Worm (Caenorhabditis elegans) whole organism, L4/young adult: ENCODE data around the gene T14B4.9.

Source experiments
- W03F9.2 ChIP-seq: fragments of 150-350 bp; optimal IDR thresholded peaks from 2 replicates; lab custom pipeline; 2014; ENCODE audit warnings: missing biosample characterization, missing genetic modification characterization
- dao-5 ChIP-seq: sonication (generic microtip); optimal IDR thresholded peaks from 2 replicates; lab custom pipeline; 2016; ENCODE audit warnings: missing genotype, missing genetic modification characterization, moderate library complexity, missing compliant biosample characterization
- him-1 ChIP-seq: sonication (generic microtip); optimal IDR thresholded peaks from 2 replicates; lab custom pipeline; 2016; ENCODE audit warnings: missing genotype, missing genetic modification reagents, missing genetic modification characterization, missing compliant biosample characterization

- TF ChIP-seq dao-5 (no peak), him-1 (tag; lab: Kevin White, UChicago) (no peak), W03F9.2 (tag; lab: Kevin White, UChicago) (no peak)
Measured at ce11 chrII:6752027-6752426, 18.4 kb upstream of the T14B4.9 start, which contains the start of gene F41G3.19.
